Worm (Caenorhabditis elegans) whole organism, L3 larva: Measurements from ENCODE around the gene K09E3.7.

Experiments
- ZK546.5 ChIP-seq: sonication (generic microtip); optimal IDR thresholded peaks from 2 replicates; lab custom pipeline; 2017; ENCODE audit warnings: missing biosample characterization, missing genetic modification characterization
- elt-1 ChIP-seq: fragments of 150-350 bp; optimal IDR thresholded peaks from 2 replicates; lab custom pipeline; 2014; ENCODE audit warnings: missing biosample characterization, missing genetic modification characterization
- elt-3 ChIP-seq, 3 experiments: fragments of 150-350 bp in 1 of 3; sonication (generic microtip) in 2 of 3; optimal IDR thresholded peaks; 2 replicates in 2 of 3; 4 replicates in 1 of 3; lab custom pipeline; 2014 to 2017; ENCODE audit warnings: missing biosample characterization in 3 of 3, missing genetic modification characterization in 3 of 3
- fkh-10 ChIP-seq: sonication (generic microtip); optimal IDR thresholded peaks from 2 replicates; lab custom pipeline; 2017; ENCODE audit warnings: missing biosample characterization, missing genetic modification reagents, missing genetic modification characterization
- hmg-11 ChIP-seq: sonication (generic microtip); optimal IDR thresholded peaks from 2 replicates; lab custom pipeline; 2016; ENCODE audit warnings: missing genetic modification characterization, missing compliant biosample characterization
- mdl-1 ChIP-seq: fragments of 150-350 bp; optimal IDR thresholded peaks from 2 replicates; lab custom pipeline; 2014; ENCODE audit warnings: missing biosample characterization, missing genetic modification characterization
- nhr-237 ChIP-seq: fragments of 150-350 bp; optimal IDR thresholded peaks from 2 replicates; lab custom pipeline; 2014; ENCODE audit warnings: missing biosample characterization, missing genetic modification characterization
- nhr-76 ChIP-seq: fragments of 150-350 bp; sonication (generic microtip); optimal IDR thresholded peaks from 5 replicates; lab custom pipeline; 2014; ENCODE audit warnings: missing biosample characterization, missing genetic modification characterization
- nhr-77 ChIP-seq: fragments of 150-350 bp; optimal IDR thresholded peaks from 2 replicates; lab custom pipeline; 2014; ENCODE audit warnings: missing biosample characterization, missing genetic modification characterization
- pqm-1 ChIP-seq: fragments of 150-350 bp; optimal IDR thresholded peaks from 2 replicates; lab custom pipeline; 2017; ENCODE audit warnings: missing biosample characterization, missing genetic modification characterization, inconsistent platforms
- snpc-4 ChIP-seq: fragments of 150-350 bp; optimal IDR thresholded peaks from 2 replicates; lab custom pipeline; 2014; ENCODE audit warnings: missing biosample characterization, missing genetic modification characterization
- tbx-2 ChIP-seq: sonication (generic microtip); optimal IDR thresholded peaks from 2 replicates; lab custom pipeline; 2016; ENCODE audit warnings: mild to moderate bottlenecking, missing genetic modification characterization, missing compliant biosample characterization
- unc-62 ChIP-seq: fragments of 150-350 bp; sonication (generic microtip); optimal IDR thresholded peaks from 4 replicates; lab custom pipeline; 2014; ENCODE audit warnings: missing biosample characterization, missing genetic modification reagents, missing genetic modification characterization
- zag-1 ChIP-seq: fragments of 150-350 bp; optimal IDR thresholded peaks from 2 replicates; lab custom pipeline; 2014; ENCODE audit warnings: missing biosample characterization, missing genetic modification characterization

ce11 chrX:17096508-17097234 lies 37.7 kb downstream of the K09E3.7 start, which contains the start of gene lido-1:
- TF ChIP-seq elt-3 (tag; optimal IDR thresholded peaks at IDR 0.05; lab: Kevin White, UChicago): no peak
- no peak for TF ChIP-seq mdl-1
- TF ChIP-seq unc-62: no peak
- no peak for TF ChIP-seq nhr-76 (tag; lab: Kevin White, UChicago)
- TF ChIP-seq snpc-4 (tag; lab: Kevin White, UChicago): no peak
- peak; percentile 66 for TF ChIP-seq elt-1 (tag; lab: Kevin White, UChicago)
- no peak for TF ChIP-seq hmg-11
- no peak for TF ChIP-seq fkh-10 (GFP tag; lab: Kevin White, UChicago)
- TF ChIP-seq nhr-237: no peak
- TF ChIP-seq zag-1 (tag; lab: Kevin White, UChicago): no peak
- TF ChIP-seq ZK546.5 (tag; lab: Kevin White, UChicago): no peak
- no peak for TF ChIP-seq tbx-2 (tag; lab: Kevin White, UChicago)
- TF ChIP-seq pqm-1 (tag; lab: Kevin White, UChicago): no peak
- no peak for TF ChIP-seq nhr-77 (tag; lab: Kevin White, UChicago)
